Fruit fly (Drosophila melanogaster): ENCODE measurements around the gene Cpr65Ay.

Gene Cpr65Ay

dm6 chr3L:6157327-6158032, 950 bp downstream of the Cpr65Ay start, which contains the start of gene CG13297 (continued):
- TF ChIP-seq CG8388 (GFP tag; optimal IDR thresholded peaks at IDR 0.05) (peak; percentile 48), cas (GFP tag; IDR thresholded peaks at IDR 0.05) (no peak), CG13296 (GFP tag; optimal IDR thresholded peaks at IDR 0.05) (peak; percentile 85), her (GFP tag; optimal IDR thresholded peaks at IDR 0.05) (no peak), Drgx (GFP tag; IDR thresholded peaks at IDR 0.05) (peak; percentile 37; the same call in 1 of the 2 replicates), chinmo (GFP tag; IDR thresholded peaks at IDR 0.05; ENCODE audit: partially characterized antibody) (no peak), CG9215 (GFP tag; IDR thresholded peaks at IDR 0.05) (0 out of 2 replicates have a peak, but pooled peaks have one; percentile 8), CG4820 (GFP tag; optimal IDR thresholded peaks at IDR 0.05) (peak; percentile 32), bcd (GFP tag; optimal IDR thresholded peaks at IDR 0.05) (peak; percentile 41), Bteb2 (GFP tag; optimal IDR thresholded peaks at IDR 0.05) (no peak), Nf-YB (GFP tag; optimal IDR thresholded peaks at IDR 0.05) (no peak), h (optimal IDR thresholded peaks at IDR 0.05) (no peak), jigr1 (GFP tag; IDR thresholded peaks at IDR 0.05) (peak; percentile 45; the same call in 1 of the 3 replicates), Dip2 (GFP tag; IDR thresholded peaks at IDR 0.05) (no peak), eve (GFP tag; optimal IDR thresholded peaks at IDR 0.05) (peak in 1 of 2 experiments; percentile 48), oc (tag; optimal IDR thresholded peaks at IDR 0.05) (peak; percentile 16), ewg (GFP tag; optimal IDR thresholded peaks at IDR 0.05) (peak; percentile 21), CG8359 (GFP tag; optimal IDR thresholded peaks at IDR 0.05; ENCODE audit: borderline replicate concordance) (no peak), BEAF-32 (GFP tag; optimal IDR thresholded peaks at IDR 0.05) (no peak), unpg (GFP tag; optimal IDR thresholded peaks at IDR 0.05) (peak; percentile 54), jing (GFP tag; optimal IDR thresholded peaks at IDR 0.05) (peak; percentile 38), gem (tag; optimal IDR thresholded peaks at IDR 0.05) (peak; percentile 74), Blimp-1 (GFP tag; optimal IDR thresholded peaks at IDR 0.05) (peak; percentile 54), corto (GFP tag; optimal IDR thresholded peaks at IDR 0.05) (no peak), ash1 (GFP tag; optimal IDR thresholded peaks at IDR 0.05) (no peak), Hey (tag; optimal IDR thresholded peaks at IDR 0.05) (no peak), CG8944 (GFP tag; optimal IDR thresholded peaks at IDR 0.05) (no peak), Ada2b (GFP tag; IDR thresholded peaks at IDR 0.05) (0 out of 2 replicates have a peak, but pooled peaks have one; percentile 30), Ets97D (GFP tag; optimal IDR thresholded peaks at IDR 0.05) (no peak), sr (GFP tag; IDR thresholded peaks at IDR 0.05) (no peak), ERR (GFP tag; optimal IDR thresholded peaks at IDR 0.05) (no peak), tio (GFP tag; optimal IDR thresholded peaks at IDR 0.05) (peak; percentile 32), CHES-1-like (GFP tag; optimal IDR thresholded peaks at IDR 0.05) (no peak), Eip74EF (GFP tag; optimal IDR thresholded peaks at IDR 0.05) (peak in 1 of 2 experiments; percentile 72), Sin3A (optimal IDR thresholded peaks at IDR 0.05) (no peak), sd (tag; optimal IDR thresholded peaks at IDR 0.05) (peak; percentile 5), CG8765 (GFP tag; IDR thresholded peaks at IDR 0.05) (no peak), CG11093 (GFP tag; IDR thresholded peaks at IDR 0.05) (peak; percentile 62; the same call in 2 of the 3 replicates), CG42726 (GFP tag; IDR thresholded peaks at IDR 0.05; ENCODE audit: partially characterized antibody) (no peak), Pdp1 (GFP tag; optimal IDR thresholded peaks at IDR 0.05) (peak in 1 of 2 experiments; percentile 2), ranshi (GFP tag; IDR thresholded peaks at IDR 0.05) (peak; percentile 21; the same call in 1 of the 2 replicates), tx (GFP tag; optimal IDR thresholded peaks at IDR 0.05) (no peak), Oli (tag; optimal IDR thresholded peaks at IDR 0.05) (peak; percentile 76), Gsc (GFP tag; IDR thresholded peaks at IDR 0.05) (no peak), insv (GFP tag; optimal IDR thresholded peaks at IDR 0.05) (no peak), CTCF (GFP tag; optimal IDR thresholded peaks at IDR 0.05) (no peak), CG10267 (tag; optimal IDR thresholded peaks at IDR 0.05) (peak; percentile 50), Hr78 (GFP tag; optimal IDR thresholded peaks at IDR 0.05) (peak in 1 of 2 experiments; percentile 76), CG12299 (tag; optimal IDR thresholded peaks at IDR 0.05) (peak; percentile 12)
